Worm (Caenorhabditis elegans): ENCODE data around the gene smf-2.

The smf-2 gene

DNA sequence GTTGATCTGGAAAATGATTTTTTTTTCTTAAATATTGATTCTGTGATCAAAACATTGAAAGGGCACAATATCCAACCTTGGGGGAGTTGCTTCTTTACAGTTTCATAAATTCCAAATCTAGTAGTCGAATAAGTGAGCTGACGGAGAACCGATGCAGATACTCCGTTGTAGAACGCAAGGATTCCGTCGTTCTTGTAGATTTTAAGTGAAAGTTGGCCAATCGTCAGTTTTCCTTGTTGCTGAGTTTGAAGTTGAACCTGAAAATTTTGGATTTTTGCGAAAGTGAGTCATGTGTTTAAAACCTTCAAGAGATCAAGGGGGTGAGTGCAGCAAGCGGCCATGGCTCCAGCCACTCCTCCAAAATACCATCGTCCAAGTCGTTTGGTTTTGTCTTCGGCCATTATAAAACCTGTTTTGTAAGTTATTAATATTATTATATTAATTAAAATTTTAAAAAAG is 6.8 kb upstream of the smf-2 start, which contains the start of gene slc-25A10:
TSS of gene slc-25A10 (minus strand) at position 409 of the 459 bp plus-strand sequence.
- peak; percentile 15 for TF ChIP-seq elt-2 (tag; optimal IDR thresholded peaks at IDR 0.05)
- no peak for TF ChIP-seq nhr-23 (tag; optimal IDR thresholded peaks at IDR 0.05)
- TF ChIP-seq ama-1 (optimal IDR thresholded peaks at IDR 0.05) = peak; percentile 88
- no peak for TF ChIP-seq skn-1 (tag; optimal IDR thresholded peaks at IDR 0.05)

DNA sequence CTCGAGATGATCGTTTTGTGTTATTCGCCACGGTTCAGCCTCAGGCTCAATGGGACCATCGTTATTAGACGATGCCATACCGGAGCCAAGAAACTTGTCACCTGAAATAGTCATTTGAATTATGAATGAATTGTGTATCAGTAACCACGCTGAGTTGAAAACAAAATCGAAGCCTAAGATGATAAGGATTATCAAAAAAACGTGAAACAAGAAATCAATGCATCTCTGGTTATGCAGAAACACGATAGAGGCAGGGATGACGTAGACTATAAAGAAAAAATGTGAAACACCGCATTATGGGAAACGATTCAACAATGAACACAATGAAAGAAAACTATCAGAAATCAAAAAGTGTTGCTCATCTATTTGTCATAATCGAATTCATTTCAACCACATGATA is 4.5 kb upstream of the smf-2 start, which contains the start of gene smf-1:
TSS of gene smf-1 (minus strand) at position 101 of the 400 bp plus-strand sequence.
- no peak for TF ChIP-seq unc-62 (GFP tag; optimal IDR thresholded peaks at IDR 0.05)
- no peak for TF ChIP-seq fkh-10 (GFP tag; optimal IDR thresholded peaks at IDR 0.05)
- peak; percentile 54 for TF ChIP-seq elt-2 (tag; optimal IDR thresholded peaks at IDR 0.05)
- TF ChIP-seq ceh-28 (tag; optimal IDR thresholded peaks at IDR 0.05) = no peak
- no peak for TF ChIP-seq pha-4 (tag; optimal IDR thresholded peaks at IDR 0.05)
- no peak for TF ChIP-seq R02D3.7 (tag; optimal IDR thresholded peaks at IDR 0.05)

DNA sequence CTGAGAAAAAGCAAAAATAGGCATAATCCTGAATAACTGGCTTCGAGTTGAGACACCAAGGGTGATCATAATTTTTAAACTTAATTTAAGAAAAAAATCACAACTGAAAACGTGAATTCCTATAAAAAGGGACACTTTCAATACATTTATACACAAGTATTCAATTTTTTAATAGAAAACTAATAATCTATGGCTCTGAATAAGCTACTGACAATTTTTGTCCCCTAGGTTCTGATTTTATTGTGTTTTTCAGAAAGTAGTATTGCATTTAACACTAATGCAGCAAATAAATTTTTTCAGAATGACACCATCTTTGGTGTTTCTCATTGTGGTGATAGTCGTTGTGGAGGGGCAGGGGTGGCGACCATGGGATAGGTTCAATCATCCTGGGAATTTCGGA is 5.2 kb downstream of the smf-2 start, which contains the start of gene nas-11:
TSS of gene nas-11 (plus strand) at position 301 of the 400 bp plus-strand sequence.
- TF ChIP-seq egl-27 (tag; optimal IDR thresholded peaks at IDR 0.05) (no peak), sea-2 (GFP tag; optimal IDR thresholded peaks at IDR 0.05) (no peak), ceh-28 (tag; optimal IDR thresholded peaks at IDR 0.05) (no peak), pqm-1 (tag; optimal IDR thresholded peaks at IDR 0.05) (no peak), daf-12 (tag; optimal IDR thresholded peaks at IDR 0.05) (no peak), nhr-28 (tag; optimal IDR thresholded peaks at IDR 0.05) (no peak), egl-5 (tag; optimal IDR thresholded peaks at IDR 0.05) (no peak), skn-1 (tag; optimal IDR thresholded peaks at IDR 0.05) (no peak)

DNA sequence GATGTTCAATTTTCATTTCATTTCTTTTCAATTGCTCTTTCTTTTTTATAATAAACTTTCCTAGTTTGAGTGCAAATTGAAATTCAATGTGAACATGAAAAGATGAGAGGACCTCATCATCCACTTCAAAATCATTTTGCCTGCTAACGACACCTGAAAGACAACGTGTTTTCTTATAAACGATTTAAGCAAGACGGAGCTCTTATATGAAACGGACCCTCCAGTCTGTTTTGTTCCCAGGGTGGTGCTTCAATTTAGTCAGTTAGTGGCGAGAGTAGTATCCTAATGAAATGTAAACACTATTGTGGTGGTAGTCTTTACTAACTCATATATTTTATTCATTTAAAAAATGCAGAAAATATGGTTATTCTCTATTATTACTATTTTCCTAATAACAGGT is 9.3 kb downstream of the smf-2 start, which contains the start of gene acr-3:
TSS of gene acr-3 (plus strand) at position 301 of the 400 bp plus-strand sequence.
- TF ChIP-seq lin-39 (tag; optimal IDR thresholded peaks at IDR 0.05) = no peak
- TF ChIP-seq mdl-1 (tag; optimal IDR thresholded peaks at IDR 0.05) = no peak
- no peak for TF ChIP-seq hmg-11 (tag; optimal IDR thresholded peaks at IDR 0.05)
- no peak for TF ChIP-seq ceh-82 (tag; optimal IDR thresholded peaks at IDR 0.05)
- no peak for TF ChIP-seq pha-4 (tag; optimal IDR thresholded peaks at IDR 0.05)
- TF ChIP-seq ztf-4 (tag; optimal IDR thresholded peaks at IDR 0.05) = no peak
- no peak for TF ChIP-seq nhr-28 (tag; optimal IDR thresholded peaks at IDR 0.05)
- no peak for TF ChIP-seq sea-2 (GFP tag; optimal IDR thresholded peaks at IDR 0.05)
- TF ChIP-seq ama-1 (optimal IDR thresholded peaks at IDR 0.05) = no peak
- TF ChIP-seq unc-39 (tag; optimal IDR thresholded peaks at IDR 0.05) = no peak
- no peak for TF ChIP-seq skn-1 (tag; optimal IDR thresholded peaks at IDR 0.05)
- TF ChIP-seq aly-2 (tag; optimal IDR thresholded peaks at IDR 0.05) = no peak
- TF ChIP-seq nhr-76 (tag; optimal IDR thresholded peaks at IDR 0.05) = no peak
- no peak for TF ChIP-seq mml-1 (tag; optimal IDR thresholded peaks at IDR 0.05)
- no peak for TF ChIP-seq R02D3.7 (tag; optimal IDR thresholded peaks at IDR 0.05)
- TF ChIP-seq nfya-1 (tag; optimal IDR thresholded peaks at IDR 0.05; ENCODE audit: insufficient read depth) = no peak
- TF ChIP-seq snpc-4 (tag; optimal IDR thresholded peaks at IDR 0.05) = no peak
- no peak for TF ChIP-seq fos-1 (tag; optimal IDR thresholded peaks at IDR 0.05)
- no peak for TF ChIP-seq ztf-11 (tag; optimal IDR thresholded peaks at IDR 0.05)

DNA sequence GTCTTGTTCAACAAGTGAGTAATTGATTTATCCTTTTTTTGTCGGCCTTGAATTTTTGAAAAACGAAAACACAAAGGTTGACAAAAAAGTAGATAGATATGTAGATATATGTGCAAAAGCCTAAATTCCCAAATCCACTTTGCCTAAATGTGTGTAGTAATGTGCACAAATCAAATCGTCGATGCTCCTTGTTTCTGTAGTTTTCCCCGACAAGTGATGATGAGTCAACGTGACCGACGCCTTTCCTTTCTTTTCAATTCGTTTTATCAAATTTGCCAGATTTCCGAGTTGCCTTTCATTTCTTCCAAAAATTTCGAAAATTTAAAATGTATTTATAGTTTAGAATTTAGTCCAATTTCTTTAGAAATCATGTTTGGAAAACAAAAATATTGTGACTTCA is 13.3 kb downstream of the smf-2 start:
- TF ChIP-seq fkh-10 (GFP tag; optimal IDR thresholded peaks at IDR 0.05) (peak; percentile 88), egl-5 (tag; optimal IDR thresholded peaks at IDR 0.05) (no peak), nhr-25 (tag; optimal IDR thresholded peaks at IDR 0.05) (no peak)

DNA sequence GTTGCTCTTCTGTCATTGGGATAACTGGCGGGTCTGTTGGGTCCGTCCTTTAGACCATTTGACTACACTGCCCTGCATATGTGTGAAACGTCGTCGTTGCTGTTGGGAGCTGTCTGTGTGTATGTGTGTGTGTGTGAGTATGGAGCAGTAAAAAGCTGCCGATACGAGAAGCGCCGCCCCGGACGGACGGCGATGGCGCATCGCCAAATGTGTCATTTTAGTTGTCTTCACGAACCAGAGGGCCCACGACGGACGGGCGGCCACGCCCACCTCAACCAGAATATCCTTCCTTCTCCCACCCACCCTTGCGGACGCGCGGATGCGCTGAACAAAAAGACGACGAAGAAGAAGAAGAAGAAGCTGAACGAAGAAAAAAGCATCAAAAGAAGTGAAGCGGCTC is 16.2 kb downstream of the smf-2 start, which contains the start of gene acr-2:
TSS of gene acr-2 (plus strand) at position 301 of the 400 bp plus-strand sequence.
- TF ChIP-seq nfya-1 (tag; optimal IDR thresholded peaks at IDR 0.05; ENCODE audit: insufficient read depth) (peak; percentile 27), fos-1 (tag; optimal IDR thresholded peaks at IDR 0.05) (no peak)

DNA sequence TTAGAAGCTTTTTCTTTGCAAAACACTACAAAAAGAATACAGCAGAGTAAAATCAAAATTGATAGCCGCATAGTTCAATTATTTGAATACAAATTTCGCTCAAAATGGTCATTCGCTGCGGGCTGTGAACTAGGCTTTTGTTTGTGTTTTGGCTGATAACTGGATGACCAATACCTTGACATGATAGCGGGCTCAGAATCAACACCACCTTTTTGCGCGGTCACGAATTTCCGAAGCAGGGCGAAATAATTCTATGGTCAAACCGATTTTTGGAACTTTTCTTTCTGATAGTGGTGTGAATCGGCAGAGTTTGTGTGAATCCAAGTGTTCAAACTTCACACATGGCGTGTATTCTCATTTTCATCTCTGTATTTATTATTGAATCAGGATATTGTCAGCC is 20.2 kb downstream of the smf-2 start, which contains the start of the genes F38B6.7 and F38B6.2:
TSS of gene F38B6.7 (minus strand) at position 101 of the 400 bp plus-strand sequence.
TSS of gene F38B6.2 (plus strand) at position 267 of the 400 bp plus-strand sequence.
- no peak for TF ChIP-seq fkh-2 (tag; optimal IDR thresholded peaks at IDR 0.05)
- TF ChIP-seq nhr-77 (tag; optimal IDR thresholded peaks at IDR 0.05) = no peak
- no peak for TF ChIP-seq mml-1 (tag; optimal IDR thresholded peaks at IDR 0.05)
- no peak for TF ChIP-seq unc-39 (tag; optimal IDR thresholded peaks at IDR 0.05)
- no peak for TF ChIP-seq daf-12 (tag; optimal IDR thresholded peaks at IDR 0.05)
- no peak for TF ChIP-seq pqm-1 (tag; optimal IDR thresholded peaks at IDR 0.05)
- TF ChIP-seq lsy-12 (tag; optimal IDR thresholded peaks at IDR 0.05) = no peak
- no peak for TF ChIP-seq mdl-1 (tag; optimal IDR thresholded peaks at IDR 0.05)
- TF ChIP-seq nhr-67 (tag; optimal IDR thresholded peaks at IDR 0.05) = no peak
- TF ChIP-seq elt-1 (tag; optimal IDR thresholded peaks at IDR 0.05) = no peak
- no peak for TF ChIP-seq ZK546.5 (tag; optimal IDR thresholded peaks at IDR 0.05)
- no peak for TF ChIP-seq lin-15B (tag; optimal IDR thresholded peaks at IDR 0.05)
- TF ChIP-seq elt-2 (tag; optimal IDR thresholded peaks at IDR 0.05) = no peak
- no peak for TF ChIP-seq egl-27 (tag; optimal IDR thresholded peaks at IDR 0.05)
- no peak for TF ChIP-seq ceh-28 (tag; optimal IDR thresholded peaks at IDR 0.05)
- TF ChIP-seq ztf-11 (tag; optimal IDR thresholded peaks at IDR 0.05) = no peak
- no peak for TF ChIP-seq aly-2 (tag; optimal IDR thresholded peaks at IDR 0.05)
- no peak for TF ChIP-seq eor-1 (tag; optimal IDR thresholded peaks at IDR 0.05)
